Fruit fly (Drosophila melanogaster) S2 (cell line): ENCODE data around the gene CG34375.

Experiments used
- CG8478 ChIP-seq: fragments of >200 bp; optimal IDR thresholded peaks from 2 replicates; lab custom pipeline; 2018
- CTCF ChIP-seq, 2 experiments: fragments of >200 bp; optimal IDR thresholded peaks; 2 replicates each; lab custom pipeline; 2018

DNA sequence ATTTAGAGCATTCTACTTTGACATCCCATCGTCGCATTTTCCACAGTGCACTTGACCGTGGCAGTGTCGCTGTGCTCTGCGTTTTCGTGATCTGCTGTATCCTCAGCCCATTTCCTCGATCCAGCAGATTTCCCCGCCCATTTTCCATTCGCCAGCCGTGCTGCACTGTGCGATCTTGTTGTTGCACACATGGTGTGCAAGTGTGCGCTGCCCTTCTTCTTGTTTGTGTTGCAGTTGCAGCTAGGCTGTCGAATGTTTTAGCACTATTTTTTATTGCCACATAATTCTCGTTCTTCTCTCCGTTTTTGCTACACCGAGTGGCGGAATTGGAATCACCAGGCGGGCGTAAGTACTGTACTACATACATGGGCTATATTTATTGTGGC lies 17.1 kb upstream of the CG34375 start:
- TF ChIP-seq CG8478 = no peak
- no peak for TF ChIP-seq CTCF (optimal IDR thresholded peaks at IDR 0.05; lab: Kevin White, UChicago)
